Fruit fly (Drosophila melanogaster): ENCODE data around the gene elm.

The elm gene

DNA sequence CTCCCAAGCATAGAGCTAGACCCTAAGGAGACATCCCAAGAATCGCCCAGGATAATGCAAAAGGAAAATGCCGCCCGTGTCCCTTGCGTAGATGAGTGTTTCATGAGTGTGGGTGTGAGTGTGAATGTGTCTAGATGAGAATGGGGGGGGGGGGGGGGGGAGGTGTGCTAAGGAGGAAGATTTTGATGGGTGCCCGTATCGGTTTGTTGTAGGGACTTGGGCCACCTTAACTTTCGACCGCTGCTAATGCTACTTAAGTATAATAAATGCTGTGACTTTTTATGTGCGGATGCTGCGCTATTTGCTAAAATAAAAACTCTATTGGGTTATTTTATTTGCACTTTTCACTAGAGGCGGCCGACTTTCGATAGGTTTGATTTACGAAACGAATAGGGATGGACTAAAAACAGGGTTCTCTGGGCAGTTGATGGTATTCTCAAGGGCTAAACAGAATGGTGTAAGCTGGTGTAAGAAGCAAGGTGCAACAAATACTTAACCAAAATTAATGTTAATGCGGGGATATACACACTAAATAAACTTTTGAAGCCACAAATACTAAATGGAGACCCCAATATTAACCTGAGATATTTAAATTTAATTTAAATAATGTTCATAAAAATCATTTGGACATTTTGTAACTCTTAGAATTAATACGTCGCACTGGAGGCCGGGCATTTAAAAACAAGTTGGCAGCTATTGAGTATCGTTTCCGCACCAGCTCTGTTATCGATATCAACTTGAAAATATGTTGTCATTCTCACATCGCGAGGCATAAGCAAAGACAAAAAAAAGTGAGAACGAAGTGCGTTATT is 14.5 kb upstream of the elm start, which contains the start of the genes Xe7 and Atg17:
Xe7 (minus strand) TSS at position 407 of the 812 bp plus-strand sequence.
Atg17 (plus strand) TSS at position 786 of the 812 bp plus-strand sequence.
- peak; percentile 94 for TF ChIP-seq Crg-1 (GFP tag; optimal IDR thresholded peaks at IDR 0.05)
- TF ChIP-seq cic (GFP tag; optimal IDR thresholded peaks at IDR 0.05), result peak; percentile 29
- TF ChIP-seq CG11617 (GFP tag; optimal IDR thresholded peaks at IDR 0.05), result peak; percentile 92
- TF ChIP-seq kay (GFP tag; ENCODE audit: borderline replicate concordance), result peak; percentile 51
- peak; percentile 89 for TF ChIP-seq CG33017 (tag; optimal IDR thresholded peaks at IDR 0.05)
- TF ChIP-seq Mnt (GFP tag; optimal IDR thresholded peaks at IDR 0.05), result peak; percentile 86
- peak; percentile 95 for TF ChIP-seq CG12768 (GFP tag; optimal IDR thresholded peaks at IDR 0.05)
- TF ChIP-seq tj (GFP tag; optimal IDR thresholded peaks at IDR 0.05), result peak; percentile 59
- peak; percentile 84 for TF ChIP-seq bab1 (GFP tag; optimal IDR thresholded peaks at IDR 0.05)
- TF ChIP-seq toe (GFP tag; optimal IDR thresholded peaks at IDR 0.05), result peak; percentile 98
- peak; percentile 90 for TF ChIP-seq CG14711 (tag; optimal IDR thresholded peaks at IDR 0.05)
- TF ChIP-seq pad (GFP tag; optimal IDR thresholded peaks at IDR 0.05), result peak; percentile 79
- peak; percentile 91 for TF ChIP-seq ovo (GFP tag; optimal IDR thresholded peaks at IDR 0.05)
- TF ChIP-seq CG1620 (GFP tag; optimal IDR thresholded peaks at IDR 0.05), result peak; percentile 96
- peak; percentile 92 for TF ChIP-seq CG7045 (GFP tag; optimal IDR thresholded peaks at IDR 0.05)
- TF ChIP-seq cnc (optimal IDR thresholded peaks at IDR 0.05), result peak in 1 of 2 experiments; percentile 57
- peak; percentile 93 for TF ChIP-seq CG7101 (tag; optimal IDR thresholded peaks at IDR 0.05)
- TF ChIP-seq CG5204 (GFP tag; optimal IDR thresholded peaks at IDR 0.05), result peak; percentile 97
- peak; percentile 88 for TF ChIP-seq Clk (GFP tag; optimal IDR thresholded peaks at IDR 0.05)
- peak; percentile 94 for TF ChIP-seq Hr96 (GFP tag; optimal IDR thresholded peaks at IDR 0.05)

DNA sequence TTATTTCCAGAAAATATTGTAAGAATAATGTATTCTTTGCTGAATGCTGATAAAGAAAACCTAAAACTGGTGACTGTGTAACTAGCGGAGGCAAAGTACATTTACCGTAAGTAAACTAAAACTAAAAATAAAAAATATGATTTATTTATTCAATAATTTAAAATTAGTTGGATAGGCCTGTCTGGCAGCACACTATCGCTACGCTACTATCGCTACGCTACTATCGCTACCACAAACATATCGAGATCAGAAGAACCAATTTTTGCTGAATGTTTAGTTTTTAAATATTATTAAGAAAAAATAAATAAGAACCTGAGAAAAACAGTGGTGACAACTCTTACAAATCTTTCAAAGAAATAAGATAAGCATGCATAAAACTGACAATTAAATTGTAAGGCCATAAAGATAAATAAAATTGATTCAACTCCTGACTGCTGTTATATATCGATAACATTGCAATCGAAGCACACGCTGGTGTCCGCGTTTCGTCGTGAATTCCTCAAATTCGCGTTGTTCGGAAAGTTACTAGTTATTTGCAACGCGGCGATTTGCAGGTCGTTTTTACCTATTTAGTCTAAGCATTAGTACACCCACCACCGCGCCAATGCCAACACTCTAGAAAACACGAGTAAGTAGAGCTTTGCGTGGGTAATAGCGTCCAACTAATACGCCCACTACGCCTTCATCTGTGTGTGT is 5.7 kb upstream of the elm start, which contains the start of gene Wdr33:
Wdr33 (plus strand) TSS at position 438 of the 696 bp plus-strand sequence.
- TF ChIP-seq Mnt (GFP tag; optimal IDR thresholded peaks at IDR 0.05) (peak; percentile 52), CG7101 (tag; optimal IDR thresholded peaks at IDR 0.05) (peak; percentile 37), CG7045 (GFP tag; optimal IDR thresholded peaks at IDR 0.05) (peak; percentile 43), CG33017 (tag; optimal IDR thresholded peaks at IDR 0.05) (peak; percentile 39), cic (GFP tag; optimal IDR thresholded peaks at IDR 0.05) (no peak), pad (GFP tag; optimal IDR thresholded peaks at IDR 0.05) (peak; percentile 24), CG12768 (GFP tag; optimal IDR thresholded peaks at IDR 0.05) (peak; percentile 41), CG11617 (GFP tag; optimal IDR thresholded peaks at IDR 0.05) (peak; percentile 58), cnc (optimal IDR thresholded peaks at IDR 0.05) (no peak), bab1 (GFP tag; optimal IDR thresholded peaks at IDR 0.05) (no peak), ovo (GFP tag; optimal IDR thresholded peaks at IDR 0.05) (peak; percentile 44), CG5204 (GFP tag; optimal IDR thresholded peaks at IDR 0.05) (peak; percentile 52), tj (GFP tag; optimal IDR thresholded peaks at IDR 0.05) (peak; percentile 88), CG14711 (tag; optimal IDR thresholded peaks at IDR 0.05) (no peak)

DNA sequence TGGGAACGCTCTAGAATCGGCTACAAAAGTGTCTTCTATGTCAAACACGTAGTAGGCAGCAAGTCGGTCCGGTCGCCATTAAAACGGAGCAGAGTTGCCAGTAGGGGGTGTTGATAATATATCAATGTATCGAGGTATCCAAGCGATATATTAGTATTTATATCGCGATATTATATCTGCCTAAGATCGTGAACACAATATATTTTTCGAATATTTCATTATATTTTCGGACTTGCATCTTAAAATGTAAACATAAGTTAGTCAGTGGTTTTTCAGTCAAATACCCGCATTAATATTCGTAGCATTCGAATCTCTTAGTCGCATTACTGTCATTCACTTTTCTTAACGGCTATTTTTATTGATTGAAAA is 5.2 kb upstream of the elm start, which contains the start of gene CG2182:
CG2182 (minus strand) TSS at position 84 of the 369 bp plus-strand sequence.
- peak; percentile 60 for TF ChIP-seq CG1620 (GFP tag; optimal IDR thresholded peaks at IDR 0.05)
- TF ChIP-seq tj (GFP tag; optimal IDR thresholded peaks at IDR 0.05), result no peak
- no peak for TF ChIP-seq ovo (GFP tag; optimal IDR thresholded peaks at IDR 0.05)
- TF ChIP-seq Crg-1 (GFP tag; optimal IDR thresholded peaks at IDR 0.05), result peak; percentile 9
- peak; percentile 38 for TF ChIP-seq toe (GFP tag; optimal IDR thresholded peaks at IDR 0.05)
- no peak for TF ChIP-seq Hr96 (GFP tag; optimal IDR thresholded peaks at IDR 0.05)

DNA sequence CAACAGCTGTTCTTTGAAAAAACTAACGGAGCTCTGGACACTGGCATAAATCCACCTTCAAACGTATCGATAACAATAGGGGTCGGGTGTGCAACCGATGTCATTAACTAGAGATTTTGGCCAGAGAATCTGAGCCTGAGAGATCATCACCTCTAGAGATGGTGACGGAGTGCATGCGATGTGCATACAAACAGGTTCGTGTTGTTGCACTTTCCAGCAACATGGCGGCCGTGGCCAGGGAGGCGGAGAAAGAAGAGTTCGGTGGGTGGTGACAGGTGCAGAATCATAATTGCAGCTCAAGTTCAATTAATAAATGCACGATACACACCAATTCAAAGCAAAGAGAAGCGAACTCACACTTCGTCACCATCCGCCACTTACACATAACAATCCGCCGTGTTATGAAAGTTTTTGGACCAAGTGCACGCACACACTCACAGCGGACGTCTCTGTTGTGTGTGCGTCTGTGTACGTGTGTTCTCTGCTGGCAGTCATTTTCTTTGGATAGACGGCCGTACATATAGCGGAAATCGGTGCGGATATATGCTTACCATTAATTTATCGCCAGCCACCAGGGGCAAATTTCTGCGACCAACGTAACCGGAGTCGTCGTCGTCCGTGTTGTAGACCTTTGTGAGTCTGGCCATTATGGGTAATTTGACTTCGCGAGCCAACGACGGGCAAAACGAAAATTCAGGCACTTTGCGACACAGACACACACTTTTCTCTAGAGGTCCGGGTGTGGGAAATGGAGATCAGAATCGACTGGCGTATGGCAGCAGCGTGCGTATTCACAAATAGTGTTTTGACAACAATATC is 4.5 kb upstream of the elm start:
- TF ChIP-seq CG7101 (tag; optimal IDR thresholded peaks at IDR 0.05) (no peak), Hr96 (GFP tag; optimal IDR thresholded peaks at IDR 0.05) (no peak), ovo (GFP tag; optimal IDR thresholded peaks at IDR 0.05) (peak; percentile 77), cic (GFP tag; optimal IDR thresholded peaks at IDR 0.05) (peak; percentile 35), bab1 (GFP tag; optimal IDR thresholded peaks at IDR 0.05) (peak; percentile 22), CG1620 (GFP tag; optimal IDR thresholded peaks at IDR 0.05) (no peak), CG33017 (tag; optimal IDR thresholded peaks at IDR 0.05) (no peak), cnc (optimal IDR thresholded peaks at IDR 0.05) (no peak), CG7045 (GFP tag; optimal IDR thresholded peaks at IDR 0.05) (no peak), Crg-1 (GFP tag; optimal IDR thresholded peaks at IDR 0.05) (no peak), tj (GFP tag; optimal IDR thresholded peaks at IDR 0.05) (no peak), CG5204 (GFP tag; optimal IDR thresholded peaks at IDR 0.05) (no peak), kay (GFP tag; ENCODE audit: borderline replicate concordance) (no peak), CG11617 (GFP tag; optimal IDR thresholded peaks at IDR 0.05) (no peak), toe (GFP tag; optimal IDR thresholded peaks at IDR 0.05) (no peak), CG12768 (GFP tag; optimal IDR thresholded peaks at IDR 0.05) (peak; percentile 32), CG14711 (tag; optimal IDR thresholded peaks at IDR 0.05) (no peak), pad (GFP tag; optimal IDR thresholded peaks at IDR 0.05) (no peak)

DNA sequence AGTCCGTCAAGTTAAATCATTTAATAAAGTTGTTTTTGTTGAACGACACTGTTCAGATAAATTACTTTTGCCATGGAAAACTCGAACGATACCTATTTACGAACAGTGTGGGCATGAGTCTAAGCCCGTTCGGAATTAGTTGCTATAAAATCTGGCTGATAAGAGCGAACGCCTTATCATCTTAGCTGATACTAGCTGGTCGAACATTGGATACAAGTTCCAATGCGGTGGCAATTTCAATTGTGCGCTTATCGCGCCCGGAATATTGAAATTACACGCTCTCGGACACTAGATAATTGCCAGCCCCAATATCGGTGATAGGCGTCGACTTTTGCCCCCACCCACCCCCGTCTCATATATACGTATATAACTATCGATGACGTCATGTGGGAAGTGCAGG is 774 bp downstream of the elm start:
- TF ChIP-seq cic (GFP tag; optimal IDR thresholded peaks at IDR 0.05), result peak; percentile 48
- TF ChIP-seq CG11617 (GFP tag; optimal IDR thresholded peaks at IDR 0.05), result no peak
- no peak for TF ChIP-seq CG5204 (GFP tag; optimal IDR thresholded peaks at IDR 0.05)

All from whole organism, adult.